Worm (Caenorhabditis elegans): ENCODE data around the gene F46C3.7.

DNA sequence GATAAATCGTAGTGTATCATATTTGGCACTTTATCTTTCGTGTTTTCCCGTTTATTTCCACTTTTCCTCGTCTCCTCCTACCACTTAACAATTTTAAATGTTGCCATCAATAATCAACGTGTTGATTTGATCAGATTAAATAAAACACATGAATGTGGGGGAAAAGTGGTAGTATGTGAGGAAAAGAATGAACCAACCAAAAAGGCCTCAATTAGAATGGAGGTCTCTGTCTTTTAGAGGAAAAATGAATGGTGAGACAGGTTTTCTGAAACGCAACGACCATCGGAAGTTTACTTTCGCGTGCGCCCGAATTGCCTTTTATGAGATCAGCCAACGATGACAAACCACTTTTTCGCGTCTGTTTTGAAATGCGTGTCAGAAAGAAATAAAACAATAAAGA, 12.5 kb downstream of the F46C3.7 start:
- TF ChIP-seq ztf-11 (tag; optimal IDR thresholded peaks at IDR 0.05), result no peak
- TF ChIP-seq ama-1 (optimal IDR thresholded peaks at IDR 0.05), result no peak
- TF ChIP-seq ztf-4 (tag; optimal IDR thresholded peaks at IDR 0.05), result no peak
- no peak for TF ChIP-seq nhr-77 (tag; optimal IDR thresholded peaks at IDR 0.05)

All from whole organism, L3 larva.